Worm (Caenorhabditis elegans): ENCODE measurements around the gene unc-34.

DNA sequence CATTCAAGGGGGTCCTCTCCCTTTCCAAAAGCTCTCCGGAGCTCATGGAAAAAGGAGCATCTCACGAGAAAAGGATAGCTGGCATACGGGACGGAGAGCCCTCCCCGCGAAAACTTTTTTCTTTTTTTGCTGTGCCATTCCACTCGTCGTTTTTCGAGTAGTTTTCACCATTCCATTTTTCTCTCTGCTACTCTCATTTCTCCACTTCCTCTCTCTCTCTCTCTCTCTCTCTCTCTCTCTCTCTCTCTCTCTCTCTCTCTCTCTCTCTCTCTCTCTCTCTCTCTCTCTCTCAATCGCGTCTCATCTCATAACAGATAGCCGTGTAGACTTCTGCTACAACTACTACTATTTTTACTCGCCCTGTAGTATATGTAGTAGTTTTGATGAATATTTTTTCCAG lies 2.8 kb upstream of the unc-34 start:
- TF ChIP-seq nhr-28 (tag; optimal IDR thresholded peaks at IDR 0.05) (no peak), elt-3 (tag; optimal IDR thresholded peaks at IDR 0.05) (no peak), unc-39 (tag; optimal IDR thresholded peaks at IDR 0.05) (no peak), snpc-4 (tag; optimal IDR thresholded peaks at IDR 0.05) (no peak), egl-5 (tag; optimal IDR thresholded peaks at IDR 0.05) (no peak), aly-2 (tag; optimal IDR thresholded peaks at IDR 0.05) (no peak), nhr-77 (tag; optimal IDR thresholded peaks at IDR 0.05) (no peak), ztf-11 (tag; optimal IDR thresholded peaks at IDR 0.05) (no peak)

Measured in whole organism, L3 larva.